Fruit fly (Drosophila melanogaster) whole organism, embryonic: ENCODE measurements around the gene Gem2.

Experiments used
- CG10654 ChIP-seq: fragments of 200-800 bp; sonication (Bioruptor generic); optimal IDR thresholded peaks from 2 replicates; lab custom pipeline; 2016; ENCODE audit warnings: missing biosample characterization, missing genetic modification characterization
- CG10979 ChIP-seq: fragments of 200-800 bp; sonication (Bioruptor generic); optimal IDR thresholded peaks from 2 replicates; lab custom pipeline; 2018; ENCODE audit warnings: missing biosample characterization, mild to moderate bottlenecking, missing genetic modification characterization, moderate library complexity
- CG12769 ChIP-seq: fragments of 200-800 bp; sonication (Bioruptor generic); optimal IDR thresholded peaks from 2 replicates; lab custom pipeline; 2019; ENCODE audit warnings: missing biosample characterization, mild to moderate bottlenecking, missing genetic modification characterization, moderate library complexity
- CG13424 ChIP-seq: fragments of 200-800 bp; sonication (Bioruptor generic); optimal IDR thresholded peaks from 2 replicates; lab custom pipeline; 2019; ENCODE audit warnings: missing biosample characterization, mild to moderate bottlenecking, missing genetic modification characterization, moderate library complexity
- CG14667 ChIP-seq: fragments of 200-800 bp; sonication (Bioruptor generic); IDR thresholded peaks from 2 replicates; pipeline ENCODE4 v1.3.6; 2022; ENCODE audit warnings: missing biosample characterization, missing genetic modification characterization
- CG16813 ChIP-seq: fragments of 200-800 bp; sonication (Bioruptor generic); IDR thresholded peaks from 3 replicates; pipeline ENCODE4 v1.3.6; 2022; ENCODE audit warnings: missing biosample characterization, missing genetic modification characterization; ENCODE audit not compliant: partially characterized antibody
- CG16863 ChIP-seq: fragments of 200-800 bp; sonication (Bioruptor generic); optimal IDR thresholded peaks from 3 replicates; lab custom pipeline; 2016; ENCODE audit warnings: missing biosample characterization, missing genetic modification characterization
- CG17186 ChIP-seq: fragments of 200-800 bp; sonication (Bioruptor generic); optimal IDR thresholded peaks from 3 replicates; lab custom pipeline; 2017; ENCODE audit warnings: missing biosample characterization, missing genetic modification reagents, missing genetic modification characterization
- CG18764 ChIP-seq: fragments of 200-800 bp; sonication (Bioruptor generic); optimal IDR thresholded peaks from 3 replicates; lab custom pipeline; 2016; ENCODE audit warnings: missing biosample characterization, missing genetic modification characterization
- CG2712 ChIP-seq: fragments of 200-800 bp; optimal IDR thresholded peaks from 3 replicates; lab custom pipeline; 2019; ENCODE audit warnings: missing biosample characterization, mild to moderate bottlenecking, missing genetic modification characterization, moderate library complexity
- CG2889 ChIP-seq: fragments of 200-800 bp; sonication (Bioruptor generic); IDR thresholded peaks from 3 replicates; pipeline ENCODE4 v1.3.6; 2022; ENCODE audit warnings: missing biosample characterization, missing genetic modification characterization
- CG3163 ChIP-seq: fragments of 200-800 bp; sonication (Bioruptor generic); optimal IDR thresholded peaks from 3 replicates; lab custom pipeline; 2016; ENCODE audit warnings: missing biosample characterization, missing genetic modification characterization
- CG32767 ChIP-seq: fragments of 200-800 bp; sonication (Bioruptor generic); IDR thresholded peaks from 2 replicates; pipeline ENCODE4 v1.3.6; 2022; ENCODE audit warnings: missing biosample characterization, missing genetic modification characterization
- CG3838 ChIP-seq: fragments of 200-800 bp; sonication (Bioruptor generic); optimal IDR thresholded peaks from 3 replicates; lab custom pipeline; 2016; ENCODE audit warnings: missing biosample characterization, missing genetic modification characterization
- CG4282 ChIP-seq: fragments of 200-800 bp; sonication (Bioruptor generic); optimal IDR thresholded peaks from 2 replicates; lab custom pipeline; 2016; ENCODE audit warnings: missing biosample characterization, missing genetic modification characterization
- CG4404 ChIP-seq: fragments of 200-800 bp; sonication (Bioruptor generic); IDR thresholded peaks from 2 replicates; pipeline ENCODE4 v1.3.6; 2022; ENCODE audit warnings: missing biosample characterization, missing genetic modification characterization
- CG6765 ChIP-seq: fragments of 200-800 bp; sonication (Bioruptor generic); optimal IDR thresholded peaks from 3 replicates; lab custom pipeline; 2017; ENCODE audit warnings: missing biosample characterization, mild to moderate bottlenecking, missing genetic modification characterization
- E2f2 ChIP-seq: fragments of 200-800 bp; sonication (Bioruptor generic); IDR thresholded peaks from 2 replicates; pipeline ENCODE4 v1.3.6; 2022; ENCODE audit warnings: missing biosample characterization, missing genetic modification characterization
- HLH4C ChIP-seq: fragments of 200-800 bp; sonication (Bioruptor generic); IDR thresholded peaks from 3 replicates; pipeline ENCODE4 v1.3.6; 2022; ENCODE audit warnings: missing biosample characterization, missing genetic modification characterization; ENCODE audit not compliant: partially characterized antibody
- NC2β ChIP-seq: fragments of 200-800 bp; sonication (Bioruptor generic); optimal IDR thresholded peaks from 2 replicates; lab custom pipeline; 2016; ENCODE audit warnings: missing biosample characterization, missing genetic modification characterization
- ab ChIP-seq: fragments of 200-800 bp; sonication (Bioruptor generic); optimal IDR thresholded peaks from 2 replicates; lab custom pipeline; 2016; ENCODE audit warnings: missing biosample characterization, missing genetic modification characterization
- abd-A ChIP-seq: fragments of 200-800 bp; sonication (Bioruptor generic); optimal IDR thresholded peaks from 3 replicates; lab custom pipeline; 2019; ENCODE audit warnings: missing biosample characterization, mild to moderate bottlenecking, missing genetic modification characterization, moderate library complexity
- ac ChIP-seq: fragments of 200-800 bp; sonication (Bioruptor generic); optimal IDR thresholded peaks from 3 replicates; lab custom pipeline; 2017; ENCODE audit warnings: missing biosample characterization, mild to moderate bottlenecking, missing genetic modification characterization
- ase ChIP-seq: fragments of 200-800 bp; sonication (Bioruptor generic); IDR thresholded peaks from 3 replicates; pipeline ENCODE4 v1.3.6; 2022; ENCODE audit warnings: missing biosample characterization, missing genetic modification characterization
- az2 ChIP-seq: fragments of 200-800 bp; sonication (Bioruptor generic); optimal IDR thresholded peaks from 3 replicates; lab custom pipeline; 2016; ENCODE audit warnings: missing biosample characterization, missing genetic modification characterization
- bbx ChIP-seq: fragments of 200-800 bp; sonication (Bioruptor generic); IDR thresholded peaks from 2 replicates; pipeline ENCODE4 v1.3.6; 2022; ENCODE audit warnings: missing biosample characterization, missing genetic modification characterization; ENCODE audit not compliant: partially characterized antibody
- bowl ChIP-seq: fragments of 200-800 bp; sonication (Bioruptor generic); IDR thresholded peaks from 2 replicates; pipeline ENCODE4 v1.3.6; 2022; ENCODE audit warnings: missing biosample characterization, missing genetic modification characterization
- bsh ChIP-seq, 2 experiments: fragments of 200-800 bp; sonication (Bioruptor generic); optimal IDR thresholded peaks; 2 replicates each; lab custom pipeline; 2017 to 2018; ENCODE audit warnings: mild to moderate bottlenecking in 2 of 2, missing biosample characterization in 2 of 2, missing genetic modification characterization in 2 of 2, moderate library complexity in 1 of 2
- cg ChIP-seq: fragments of 200-800 bp; sonication (Bioruptor generic); optimal IDR thresholded peaks from 3 replicates; lab custom pipeline; 2019; ENCODE audit warnings: missing biosample characterization, mild to moderate bottlenecking, missing genetic modification characterization, moderate library complexity
- croc ChIP-seq: fragments of 200-800 bp; sonication (Bioruptor generic); conservative IDR thresholded peaks from 3 replicates; pipeline ENCODE4 v1.3.6; 2022; ENCODE audit warnings: missing biosample characterization, missing genetic modification characterization
- crol ChIP-seq: fragments of 200-800 bp; sonication (Bioruptor generic); IDR thresholded peaks from 2 replicates; pipeline ENCODE4 v1.3.6; 2022; ENCODE audit warnings: missing biosample characterization, missing genetic modification characterization
- danr ChIP-seq: fragments of 200-800 bp; sonication (Bioruptor generic); IDR thresholded peaks from 2 replicates; pipeline ENCODE4 v1.3.6; 2022; ENCODE audit warnings: missing biosample characterization, missing genetic modification characterization
- fd102C ChIP-seq: fragments of 200-800 bp; sonication (Bioruptor generic); optimal IDR thresholded peaks from 2 replicates; lab custom pipeline; 2018; ENCODE audit warnings: missing biosample characterization, mild to moderate bottlenecking, missing genetic modification characterization, moderate library complexity
- gce ChIP-seq: fragments of 200-800 bp; sonication (Bioruptor generic); IDR thresholded peaks from 3 replicates; pipeline ENCODE4 v1.3.6; 2022; ENCODE audit warnings: missing biosample characterization, missing genetic modification characterization
- gem ChIP-seq: fragments of 200-800 bp; sonication (Bioruptor generic); optimal IDR thresholded peaks from 2 replicates; lab custom pipeline; 2019; ENCODE audit warnings: missing biosample characterization, mild to moderate bottlenecking, missing genetic modification characterization, moderate library complexity
- gsb-n ChIP-seq: fragments of 200-800 bp; sonication (Bioruptor generic); optimal IDR thresholded peaks from 3 replicates; lab custom pipeline; 2018; ENCODE audit warnings: missing biosample characterization, mild to moderate bottlenecking, missing genetic modification characterization
- h ChIP-seq: fragments of >200 bp; optimal IDR thresholded peaks from 2 replicates; lab custom pipeline; 2017
- lbe ChIP-seq: fragments of 200-800 bp; sonication (Bioruptor generic); optimal IDR thresholded peaks from 2 replicates; lab custom pipeline; 2016; ENCODE audit warnings: missing biosample characterization, mild to moderate bottlenecking, missing genetic modification characterization
- lola ChIP-seq, 3 experiments: fragments of >200 bp in 2 of 3; fragments of 200-800 bp in 1 of 3; sonication (Bioruptor generic) in 1 of 3; optimal IDR thresholded peaks; 2 replicates each; lab custom pipeline; 2017 to 2019; ENCODE audit warnings: missing biosample characterization in 3 of 3, missing genetic modification characterization in 3 of 3, mild to moderate bottlenecking in 1 of 3, moderate library complexity in 1 of 3
- lov ChIP-seq, 2 experiments: fragments of 200-800 bp in 1 of 2; fragments of >200 bp in 1 of 2; sonication (Bioruptor generic) in 1 of 2; IDR thresholded peaks in 1 of 2; optimal IDR thresholded peaks in 1 of 2; 2 replicates in 1 of 2; 3 replicates in 1 of 2; pipeline versions ENCODE4 v1.3.6 to Lab custom; 2017 to 2022; ENCODE audit warnings: missing biosample characterization in 1 of 2, missing genetic modification characterization in 1 of 2
- mam ChIP-seq: fragments of 200-800 bp; sonication (Bioruptor generic); optimal IDR thresholded peaks from 3 replicates; lab custom pipeline; 2016; ENCODE audit warnings: missing biosample characterization, missing genetic modification characterization
- mld ChIP-seq: fragments of 200-800 bp; sonication (Bioruptor generic); IDR thresholded peaks from 3 replicates; pipeline ENCODE4 v1.3.6; 2022; ENCODE audit warnings: missing biosample characterization, missing genetic modification characterization; ENCODE audit not compliant: partially characterized antibody
- nau ChIP-seq: fragments of 200-800 bp; sonication (Bioruptor generic); optimal IDR thresholded peaks from 3 replicates; lab custom pipeline; 2017; ENCODE audit warnings: missing biosample characterization, mild to moderate bottlenecking, missing genetic modification characterization, missing genetic modification reagents
- nom ChIP-seq: fragments of 200-800 bp; sonication (Bioruptor generic); optimal IDR thresholded peaks from 2 replicates; lab custom pipeline; 2017; ENCODE audit warnings: missing biosample characterization, missing genetic modification characterization, mild to moderate bottlenecking, moderate library complexity, missing genetic modification reagents
- peb ChIP-seq: fragments of 200-800 bp; sonication (Bioruptor generic); IDR thresholded peaks from 2 replicates; pipeline ENCODE4 v1.3.6; 2022; ENCODE audit warnings: missing biosample characterization, missing genetic modification characterization
- sens ChIP-seq: fragments of 200-800 bp; sonication (Bioruptor generic); peaks from one replicate; lab custom pipeline; 2016; ENCODE audit warnings: missing biosample characterization, missing genetic modification characterization
- sens-2 ChIP-seq: fragments of 200-800 bp; sonication (Bioruptor generic); IDR thresholded peaks from 2 replicates; pipeline ENCODE4 v1.3.6; 2022; ENCODE audit warnings: missing biosample characterization, missing genetic modification characterization
- sim ChIP-seq: fragments of 200-800 bp; sonication (Bioruptor generic); IDR thresholded peaks from 2 replicates; pipeline ENCODE4 v1.3.6; 2022; ENCODE audit warnings: missing biosample characterization, missing genetic modification characterization
- tx ChIP-seq: fragments of 200-800 bp; sonication (Bioruptor generic); optimal IDR thresholded peaks from 2 replicates; lab custom pipeline; 2016; ENCODE audit warnings: missing biosample characterization, missing genetic modification characterization
- unc-4 ChIP-seq: fragments of 200-800 bp; sonication (Bioruptor generic); IDR thresholded peaks from 2 replicates; pipeline ENCODE4 v1.3.6; 2022; ENCODE audit warnings: missing biosample characterization, missing genetic modification characterization; ENCODE audit not compliant: partially characterized antibody
- vvl ChIP-seq: fragments of 200-800 bp; sonication (Bioruptor generic); IDR thresholded peaks from 2 replicates; pipeline ENCODE4 v1.3.6; 2022; ENCODE audit warnings: missing biosample characterization, missing genetic modification characterization

The Gem2 gene

DNA sequence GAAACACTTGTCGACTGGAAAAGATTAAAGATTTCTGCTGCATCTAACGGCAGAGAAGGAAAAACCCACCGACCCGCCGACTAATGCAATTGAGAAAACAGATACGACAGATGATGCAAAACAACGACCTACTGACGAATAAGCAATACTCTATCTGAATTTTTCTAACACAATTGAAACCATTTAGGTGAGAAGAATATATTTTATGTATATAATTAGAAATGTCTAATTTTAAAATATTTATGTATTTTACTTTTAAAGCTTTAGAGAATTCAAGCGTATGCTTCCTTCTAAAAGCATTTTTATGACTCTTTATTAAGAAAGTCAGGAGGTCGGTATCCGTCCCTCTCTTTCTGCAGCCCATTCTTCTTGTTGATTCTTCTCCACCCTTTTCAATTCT is 21.7 kb downstream of the Gem2 start (continued):
- TF ChIP-seq abd-A (tag; lab: Kevin White, UChicago) (no peak), bbx (GFP tag; lab: Robert Waterston, UW) (no peak), nau (GFP tag; lab: Kevin White, UChicago) (no peak), sens (GFP tag; lab: Kevin White, UChicago) (no peak), lbe (peak; percentile 10), HLH4C (GFP tag; lab: Robert Waterston, UW) (no peak), NC2β (no peak), CG3163 (GFP tag; lab: Kevin White, UChicago) (no peak), CG13424 (tag; lab: Kevin White, UChicago) (no peak), crol (no peak), CG14667 (GFP tag; lab: Robert Waterston, UW) (no peak), ase (GFP tag; lab: Robert Waterston, UW) (no peak), CG4282 (GFP tag; lab: Kevin White, UChicago) (no peak), CG2889 (no peak), nom (GFP tag; lab: Kevin White, UChicago) (no peak), CG4404 (no peak), az2 (GFP tag; lab: Kevin White, UChicago) (no peak), bsh (GFP tag; optimal IDR thresholded peaks at IDR 0.05; lab: Kevin White, UChicago) (peak in 1 of 2 experiments; percentile 4), danr (no peak), ab (GFP tag; lab: Kevin White, UChicago) (no peak), sens-2 (no peak), CG18764 (no peak), unc-4 (no peak), CG16863 (GFP tag; lab: Kevin White, UChicago) (no peak), gsb-n (no peak), mam (GFP tag; lab: Kevin White, UChicago) (no peak), tx (no peak), peb (GFP tag; lab: Robert Waterston, UW) (no peak), CG17186 (GFP tag; lab: Kevin White, UChicago) (no peak), CG3838 (GFP tag; lab: Kevin White, UChicago) (no peak), vvl (GFP tag; lab: Robert Waterston, UW) (0 out of 2 replicates have a peak, but pooled peaks have one; percentile 30), lola (GFP tag; optimal IDR thresholded peaks at IDR 0.05; lab: Kevin White, UChicago) (no peak), gem (tag; lab: Kevin White, UChicago) (peak; percentile 43), h (lab: Kevin White, UChicago) (no peak), CG2712 (tag; lab: Kevin White, UChicago) (peak; percentile 3), cg (no peak), CG10654 (no peak), gce (GFP tag; lab: Robert Waterston, UW) (no peak), CG12769 (no peak), CG6765 (GFP tag; lab: Kevin White, UChicago) (no peak), croc (GFP tag; lab: Robert Waterston, UW) (no peak), lov (optimal IDR thresholded peaks at IDR 0.05; lab: Kevin White, UChicago) (no peak), lov (GFP tag; IDR thresholded peaks at IDR 0.05; lab: Robert Waterston, UW) (no peak), CG16813 (GFP tag; lab: Robert Waterston, UW) (no peak), CG32767 (GFP tag; lab: Robert Waterston, UW) (no peak), CG10979 (tag; lab: Kevin White, UChicago) (no peak), bowl (GFP tag; lab: Robert Waterston, UW) (no peak), ac (GFP tag; lab: Kevin White, UChicago) (no peak), fd102C (GFP tag; lab: Kevin White, UChicago) (no peak), E2f2 (GFP tag; lab: Robert Waterston, UW) (no peak), mld (GFP tag; lab: Robert Waterston, UW) (no peak), sim (GFP tag; lab: Robert Waterston, UW) (no peak)
